Worm (Caenorhabditis elegans) whole organism, L4/young adult: ENCODE data around the gene fbxl-4.

Experiments used
- W03F9.2 ChIP-seq: fragments of 150-350 bp; optimal IDR thresholded peaks from 2 replicates; lab custom pipeline; 2014; ENCODE audit warnings: missing biosample characterization, missing genetic modification characterization
- him-1 ChIP-seq: sonication (generic microtip); optimal IDR thresholded peaks from 2 replicates; lab custom pipeline; 2016; ENCODE audit warnings: missing genotype, missing genetic modification reagents, missing genetic modification characterization, missing compliant biosample characterization

DNA sequence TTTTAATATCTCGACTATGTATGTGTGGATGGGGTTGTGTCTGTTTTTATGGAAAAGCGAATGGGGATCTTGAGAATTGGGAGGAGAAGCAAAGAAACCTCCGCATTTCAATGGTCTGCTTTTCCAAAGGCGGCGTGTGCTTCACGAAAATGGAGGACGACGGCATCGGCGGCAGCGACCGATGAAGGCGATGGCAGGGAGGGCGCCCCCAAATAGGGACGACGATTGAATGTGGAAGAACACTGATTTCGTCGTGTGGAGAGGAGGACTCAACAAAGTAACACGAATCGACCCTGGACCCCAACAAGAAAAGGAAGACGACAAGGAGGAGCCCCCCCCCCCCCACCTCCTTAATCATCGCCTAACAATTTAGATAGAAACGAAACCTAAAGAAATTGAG is 15.6 kb upstream of the fbxl-4 start:
- TF ChIP-seq W03F9.2 (tag; lab: Kevin White, UChicago) (no peak), him-1 (no peak)
